Fruit fly (Drosophila melanogaster) whole organism, embryonic: Measurements from ENCODE around the gene Ppi1.
A peak's percentile ranks its signal among the peaks of the same experiment; 100 is the strongest.

Source experiments
- Atf-2 ChIP-seq: fragments of 200-800 bp; sonication (Bioruptor generic); optimal IDR thresholded peaks from 2 replicates; lab custom pipeline; 2016; ENCODE audit warnings: missing biosample characterization, missing genetic modification characterization
- BEAF-32 ChIP-seq: fragments of 200-800 bp; sonication (Bioruptor generic); optimal IDR thresholded peaks from 3 replicates; lab custom pipeline; 2017; ENCODE audit warnings: missing biosample characterization, missing genetic modification characterization, mild to moderate bottlenecking, moderate library complexity, missing genetic modification reagents
- Bteb2 ChIP-seq: fragments of 200-800 bp; sonication (Bioruptor generic); optimal IDR thresholded peaks from 2 replicates; lab custom pipeline; 2016; ENCODE audit warnings: missing biosample characterization, missing genetic modification characterization
- CG10462 ChIP-seq: fragments of 200-800 bp; sonication (Bioruptor generic); optimal IDR thresholded peaks from 2 replicates; lab custom pipeline; 2016; ENCODE audit warnings: missing biosample characterization, missing genetic modification characterization
- CG10654 ChIP-seq: fragments of 200-800 bp; sonication (Bioruptor generic); optimal IDR thresholded peaks from 2 replicates; lab custom pipeline; 2016; ENCODE audit warnings: missing biosample characterization, missing genetic modification characterization
- CG11456 ChIP-seq: fragments of 200-800 bp; sonication (Bioruptor generic); IDR thresholded peaks from 3 replicates; pipeline ENCODE4 v1.3.6; 2022; ENCODE audit warnings: missing biosample characterization, missing genetic modification characterization
- CG12391 ChIP-seq: fragments of 200-800 bp; sonication (Bioruptor generic); optimal IDR thresholded peaks from 3 replicates; lab custom pipeline; 2018; ENCODE audit warnings: missing biosample characterization, mild to moderate bottlenecking, missing genetic modification characterization, moderate library complexity
- CG1603 ChIP-seq: fragments of 200-800 bp; sonication (Bioruptor generic); optimal IDR thresholded peaks from 2 replicates; lab custom pipeline; 2019; ENCODE audit warnings: missing biosample characterization, mild to moderate bottlenecking, missing genetic modification characterization, moderate library complexity
- CG16813 ChIP-seq: fragments of 200-800 bp; sonication (Bioruptor generic); IDR thresholded peaks from 3 replicates; pipeline ENCODE4 v1.3.6; 2022; ENCODE audit warnings: missing biosample characterization, missing genetic modification characterization; ENCODE audit not compliant: partially characterized antibody
- CG17912 ChIP-seq: fragments of 200-800 bp; sonication (Bioruptor generic); optimal IDR thresholded peaks from 2 replicates; lab custom pipeline; 2018; ENCODE audit warnings: missing biosample characterization, mild to moderate bottlenecking, missing genetic modification characterization
- CG18011 ChIP-seq: fragments of 200-800 bp; sonication (Bioruptor generic); optimal IDR thresholded peaks from 2 replicates; lab custom pipeline; 2017; ENCODE audit warnings: missing biosample characterization, missing genetic modification characterization, mild to moderate bottlenecking, moderate library complexity, missing genotype
- CG18476 ChIP-seq: fragments of 200-800 bp; sonication (Bioruptor generic); optimal IDR thresholded peaks from 2 replicates; lab custom pipeline; 2016; ENCODE audit warnings: missing biosample characterization, mild to moderate bottlenecking, missing genetic modification characterization
- CG2889 ChIP-seq: fragments of 200-800 bp; sonication (Bioruptor generic); IDR thresholded peaks from 3 replicates; pipeline ENCODE4 v1.3.6; 2022; ENCODE audit warnings: missing biosample characterization, missing genetic modification characterization
- CG31388 ChIP-seq: fragments of 200-800 bp; sonication (Bioruptor generic); optimal IDR thresholded peaks from 2 replicates; lab custom pipeline; 2016; ENCODE audit warnings: missing biosample characterization, missing genetic modification characterization
- CG31441 ChIP-seq: fragments of 200-800 bp; sonication (Bioruptor generic); IDR thresholded peaks from 2 replicates; pipeline ENCODE4 v1.3.6; 2022; ENCODE audit warnings: missing biosample characterization, missing genetic modification characterization
- CG3163 ChIP-seq: fragments of 200-800 bp; sonication (Bioruptor generic); optimal IDR thresholded peaks from 3 replicates; lab custom pipeline; 2016; ENCODE audit warnings: missing biosample characterization, missing genetic modification characterization
- CG34376 ChIP-seq: fragments of 200-800 bp; sonication (Bioruptor generic); optimal IDR thresholded peaks from 2 replicates; lab custom pipeline; 2018; ENCODE audit warnings: missing biosample characterization, mild to moderate bottlenecking, missing genetic modification characterization
- CG3726 ChIP-seq: fragments of 200-800 bp; sonication (Bioruptor generic); IDR thresholded peaks from 3 replicates; pipeline ENCODE4, ENCODE4 v1.3.6; 2022; ENCODE audit warnings: missing biosample characterization, missing genetic modification characterization
- CG3838 ChIP-seq: fragments of 200-800 bp; sonication (Bioruptor generic); optimal IDR thresholded peaks from 3 replicates; lab custom pipeline; 2016; ENCODE audit warnings: missing biosample characterization, missing genetic modification characterization
- CG3847 ChIP-seq: fragments of 200-800 bp; sonication (Bioruptor generic); IDR thresholded peaks from 2 replicates; pipeline ENCODE4 v1.3.6; 2022; ENCODE audit warnings: missing biosample characterization, missing genetic modification characterization
- CG4282 ChIP-seq: fragments of 200-800 bp; sonication (Bioruptor generic); optimal IDR thresholded peaks from 2 replicates; lab custom pipeline; 2016; ENCODE audit warnings: missing biosample characterization, missing genetic modification characterization
- CG4404 ChIP-seq: fragments of 200-800 bp; sonication (Bioruptor generic); IDR thresholded peaks from 2 replicates; pipeline ENCODE4 v1.3.6; 2022; ENCODE audit warnings: missing biosample characterization, missing genetic modification characterization
- CG4730 ChIP-seq: fragments of 200-800 bp; sonication (Bioruptor generic); IDR thresholded peaks from 2 replicates; pipeline ENCODE4 v1.3.6; 2022; ENCODE audit warnings: missing biosample characterization, missing genetic modification characterization
- CG6175 ChIP-seq: fragments of 200-800 bp; sonication (Bioruptor generic); IDR thresholded peaks from 3 replicates; pipeline ENCODE4 v1.3.6; 2022; ENCODE audit warnings: missing biosample characterization, missing genetic modification characterization
- CG6654 ChIP-seq: fragments of 200-800 bp; sonication (Bioruptor generic); optimal IDR thresholded peaks from 2 replicates; lab custom pipeline; 2017; ENCODE audit warnings: missing biosample characterization, mild to moderate bottlenecking, missing genetic modification characterization
- CG8478 ChIP-seq: fragments of >200 bp; optimal IDR thresholded peaks from 2 replicates; lab custom pipeline; 2018
- CG9215 ChIP-seq: fragments of 200-800 bp; sonication (Bioruptor generic); IDR thresholded peaks from 2 replicates; pipeline ENCODE4 v1.3.6; 2022; ENCODE audit warnings: missing biosample characterization, missing genetic modification characterization
- CG9609 ChIP-seq: fragments of 200-800 bp; sonication (Bioruptor generic); optimal IDR thresholded peaks from 3 replicates; lab custom pipeline; 2016; ENCODE audit warnings: missing biosample characterization, missing genetic modification characterization
- Fer2 ChIP-seq: fragments of 200-800 bp; sonication (Bioruptor generic); optimal IDR thresholded peaks from 2 replicates; lab custom pipeline; 2018; ENCODE audit warnings: missing biosample characterization, mild to moderate bottlenecking, missing genetic modification characterization, moderate library complexity
- HLHmδ ChIP-seq: fragments of 200-800 bp; sonication (Bioruptor generic); optimal IDR thresholded peaks from 2 replicates; lab custom pipeline; 2018; ENCODE audit warnings: missing biosample characterization, mild to moderate bottlenecking, missing genetic modification characterization, moderate library complexity
- Lhr ChIP-seq: fragments of 200-800 bp; sonication (Bioruptor generic); optimal IDR thresholded peaks from 3 replicates; lab custom pipeline; 2017; ENCODE audit warnings: mild to moderate bottlenecking, missing biosample characterization, missing genetic modification reagents, missing genetic modification characterization
- Lpt ChIP-seq: fragments of >200 bp; optimal IDR thresholded peaks from 2 replicates; lab custom pipeline; 2018; ENCODE audit warnings: missing biosample characterization, missing genetic modification characterization
- Max ChIP-seq: fragments of 200-800 bp; sonication (Bioruptor generic); optimal IDR thresholded peaks from 2 replicates; lab custom pipeline; 2016; ENCODE audit warnings: missing biosample characterization, mild to moderate bottlenecking, missing genetic modification characterization
- Neu2 ChIP-seq: fragments of 200-800 bp; sonication (Bioruptor generic); optimal IDR thresholded peaks from 3 replicates; lab custom pipeline; 2016; ENCODE audit warnings: missing biosample characterization, missing genetic modification characterization, borderline replicate concordance
- Pdp1 ChIP-seq, 2 experiments: fragments of 200-800 bp; sonication (Bioruptor generic); optimal IDR thresholded peaks; 3 replicates each; lab custom pipeline; 2016; ENCODE audit warnings: missing biosample characterization in 2 of 2, missing genetic modification characterization in 2 of 2, mild to moderate bottlenecking in 1 of 2, moderate library complexity in 1 of 2
- Side ChIP-seq: fragments of 200-800 bp; sonication (Bioruptor generic); optimal IDR thresholded peaks from 2 replicates; lab custom pipeline; 2016; ENCODE audit warnings: missing biosample characterization, missing genetic modification characterization
- Six4 ChIP-seq: fragments of 200-800 bp; sonication (Bioruptor generic); optimal IDR thresholded peaks from 2 replicates; lab custom pipeline; 2016; ENCODE audit warnings: missing biosample characterization, missing genetic modification characterization
- Spps ChIP-seq: fragments of 200-800 bp; sonication (Bioruptor generic); optimal IDR thresholded peaks from 2 replicates; lab custom pipeline; 2018; ENCODE audit warnings: missing biosample characterization, mild to moderate bottlenecking, missing genetic modification characterization
- ash1 ChIP-seq: fragments of 200-800 bp; sonication (Bioruptor generic); optimal IDR thresholded peaks from 2 replicates; lab custom pipeline; 2018; ENCODE audit warnings: missing biosample characterization, mild to moderate bottlenecking, missing genetic modification characterization
- bbx ChIP-seq: fragments of 200-800 bp; sonication (Bioruptor generic); IDR thresholded peaks from 2 replicates; pipeline ENCODE4 v1.3.6; 2022; ENCODE audit warnings: missing biosample characterization, missing genetic modification characterization; ENCODE audit not compliant: partially characterized antibody
- cwo ChIP-seq: fragments of 200-800 bp; sonication (Bioruptor generic); optimal IDR thresholded peaks from 3 replicates; lab custom pipeline; 2017; ENCODE audit warnings: missing biosample characterization, missing genetic modification characterization, mild to moderate bottlenecking, moderate library complexity, missing genetic modification reagents
- exex ChIP-seq: fragments of 200-800 bp; sonication (Bioruptor generic); optimal IDR thresholded peaks from 4 replicates; lab custom pipeline; 2018; ENCODE audit warnings: missing biosample characterization, mild to moderate bottlenecking, missing genetic modification characterization, moderate library complexity
- hth ChIP-seq: fragments of >200 bp; optimal IDR thresholded peaks from 2 replicates; lab custom pipeline; 2017; ENCODE audit warnings: inconsistent platforms
- nerfin-2 ChIP-seq: fragments of 200-800 bp; sonication (Bioruptor generic); IDR thresholded peaks from 2 replicates; pipeline ENCODE4 v1.3.6; 2022; ENCODE audit warnings: missing biosample characterization, missing genetic modification characterization; ENCODE audit not compliant: partially characterized antibody
- pita ChIP-seq: fragments of 200-800 bp; sonication (Bioruptor generic); optimal IDR thresholded peaks from 2 replicates; lab custom pipeline; 2017; ENCODE audit warnings: missing biosample characterization, mild to moderate bottlenecking, missing genetic modification characterization
- ro ChIP-seq: fragments of 200-800 bp; sonication (Bioruptor generic); IDR thresholded peaks from 2 replicates; pipeline ENCODE4 v1.3.6; 2022; ENCODE audit warnings: missing biosample characterization, missing genetic modification characterization
- trh ChIP-seq: fragments of 200-800 bp; sonication (Bioruptor generic); optimal IDR thresholded peaks from 2 replicates; lab custom pipeline; 2016; ENCODE audit warnings: missing biosample characterization, missing genetic modification characterization
- wdn ChIP-seq: fragments of 200-800 bp; sonication (Bioruptor generic); IDR thresholded peaks from 2 replicates; pipeline ENCODE4 v1.3.6; 2022; ENCODE audit warnings: missing biosample characterization, missing genetic modification characterization

Gene Ppi1

DNA sequence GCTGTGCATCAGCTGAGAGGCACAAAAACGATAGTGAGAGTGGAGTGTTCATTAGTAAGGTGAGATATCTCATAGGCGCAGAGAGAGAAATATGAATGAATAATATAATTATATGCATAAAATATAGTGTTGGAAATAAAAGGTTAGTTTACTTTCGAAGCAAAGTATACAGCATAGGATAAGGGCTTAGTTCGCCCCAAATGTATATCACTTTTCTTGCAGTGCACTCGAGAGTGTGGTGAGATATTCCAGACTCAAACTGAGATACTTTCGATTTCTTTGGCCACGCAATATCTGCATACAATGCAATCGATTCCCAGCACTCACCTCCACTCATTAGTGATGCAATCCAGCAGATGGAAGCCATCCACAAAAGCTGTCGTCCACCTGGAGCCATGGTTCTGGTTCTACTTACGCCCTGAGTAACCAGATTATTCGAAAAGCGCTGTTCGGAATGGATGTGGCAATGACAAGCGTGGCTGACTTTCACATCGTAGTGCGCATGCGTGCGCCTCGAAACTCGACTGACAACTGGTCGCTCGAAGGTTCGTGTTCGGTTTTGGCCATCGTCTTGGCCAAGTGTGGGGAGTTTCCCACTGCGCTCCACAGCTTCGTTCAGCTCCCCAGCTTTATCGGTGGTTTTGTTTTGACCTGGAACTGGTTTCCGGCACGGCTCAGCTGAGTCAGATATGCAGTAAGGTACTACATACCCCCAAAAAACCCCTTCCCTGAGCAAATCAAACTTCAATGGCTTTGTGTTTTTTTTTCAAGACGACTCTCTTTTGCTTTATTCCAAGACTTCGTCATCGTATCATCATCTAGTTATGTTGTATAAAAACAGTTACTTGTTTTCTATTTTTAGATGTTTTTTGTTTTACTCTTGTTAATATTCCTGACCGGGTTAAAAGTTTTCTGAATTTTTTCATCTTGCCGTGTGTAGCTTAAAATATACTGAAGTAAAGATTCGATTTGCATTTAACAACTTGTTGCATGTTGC, 42.0 kb upstream of the Ppi1 start, which contains the start of gene Rsod (continued):
- TF ChIP-seq ash1 (GFP tag; lab: Kevin White, UChicago): no peak
- TF ChIP-seq CG18476 (GFP tag; lab: Kevin White, UChicago): peak; percentile 24
- no peak for TF ChIP-seq pita (GFP tag; lab: Kevin White, UChicago)
- no peak for TF ChIP-seq HLHmδ (GFP tag; lab: Kevin White, UChicago)
- TF ChIP-seq Lhr: peak; percentile 16
- TF ChIP-seq CG4730 (GFP tag; lab: Robert Waterston, UW): peak; percentile 76
- peak; percentile 64 for TF ChIP-seq CG1603 (tag; lab: Kevin White, UChicago)
- peak; percentile 22; the same call in 1 of the 2 replicates for TF ChIP-seq bbx
- TF ChIP-seq Pdp1 (GFP tag; optimal IDR thresholded peaks at IDR 0.05; lab: Kevin White, UChicago): peak in 1 of 2 experiments; percentile 32
- TF ChIP-seq CG3163 (GFP tag; lab: Kevin White, UChicago): no peak
- TF ChIP-seq ro (GFP tag; lab: Robert Waterston, UW): peak; percentile 42; the same call in 1 of the 2 replicates
- no peak for TF ChIP-seq Lpt (GFP tag; lab: Kevin White, UChicago)
- no peak for TF ChIP-seq cwo (GFP tag; lab: Kevin White, UChicago)
- TF ChIP-seq CG16813: no peak
- peak; percentile 23 for TF ChIP-seq Six4 (GFP tag; lab: Kevin White, UChicago)
- no peak for TF ChIP-seq Fer2 (tag; lab: Kevin White, UChicago)
- TF ChIP-seq CG6654 (GFP tag; lab: Kevin White, UChicago): no peak
- TF ChIP-seq CG8478 (lab: Kevin White, UChicago): no peak
- TF ChIP-seq CG34376 (GFP tag; lab: Kevin White, UChicago): no peak
- no peak for TF ChIP-seq CG9609 (GFP tag; lab: Kevin White, UChicago)
- no peak for TF ChIP-seq CG6175
- no peak for TF ChIP-seq Bteb2 (GFP tag; lab: Kevin White, UChicago)
- TF ChIP-seq Max (GFP tag; lab: Kevin White, UChicago): peak; percentile 41
- TF ChIP-seq CG3847 (GFP tag; lab: Robert Waterston, UW): peak; percentile 31; the same call in 1 of the 2 replicates
- no peak for TF ChIP-seq Neu2 (GFP tag; lab: Kevin White, UChicago)
- no peak for TF ChIP-seq CG31388 (GFP tag; lab: Kevin White, UChicago)
- no peak for TF ChIP-seq CG9215
- TF ChIP-seq CG11456 (GFP tag; lab: Robert Waterston, UW): peak; percentile 63; the same call in 2 of the 3 replicates
- no peak for TF ChIP-seq exex (tag; lab: Kevin White, UChicago)
- no peak for TF ChIP-seq hth (lab: Kevin White, UChicago)
- TF ChIP-seq CG10462 (GFP tag; lab: Kevin White, UChicago): no peak
- TF ChIP-seq CG4404: no peak
- TF ChIP-seq CG10654 (GFP tag; lab: Kevin White, UChicago): peak; percentile 40
- TF ChIP-seq CG3838: no peak
- no peak for TF ChIP-seq CG2889
- TF ChIP-seq BEAF-32: no peak
- TF ChIP-seq CG31441 (GFP tag; lab: Robert Waterston, UW): peak; percentile 52
- no peak for TF ChIP-seq CG4282 (GFP tag; lab: Kevin White, UChicago)
- TF ChIP-seq CG17912: no peak
- TF ChIP-seq trh (GFP tag; lab: Kevin White, UChicago): no peak
- 0 out of 2 replicates have a peak, but pooled peaks have one; percentile 33 for TF ChIP-seq wdn (GFP tag; lab: Robert Waterston, UW)
- peak; percentile 64; the same call in 2 of the 3 replicates for TF ChIP-seq CG3726
- TF ChIP-seq CG12391 (tag; lab: Kevin White, UChicago): peak; percentile 54
- no peak for TF ChIP-seq Atf-2
- TF ChIP-seq Side (GFP tag; lab: Kevin White, UChicago): no peak
- no peak for TF ChIP-seq CG18011 (GFP tag; lab: Kevin White, UChicago)
- TF ChIP-seq nerfin-2 (GFP tag; lab: Robert Waterston, UW): no peak
- peak; percentile 35 for TF ChIP-seq Spps (tag; lab: Kevin White, UChicago)
